Fruit fly (Drosophila melanogaster) whole organism, prepupa: ENCODE measurements around the gene Nep5.

Experiments
- Blimp-1 ChIP-seq: fragments of 200-800 bp; sonication (Bioruptor generic); optimal IDR thresholded peaks from 3 replicates; lab custom pipeline; 2017; ENCODE audit warnings: missing biosample characterization, missing genetic modification characterization, mild to moderate bottlenecking, moderate library complexity, missing genetic modification reagents
- CG10669 ChIP-seq: fragments of 200-800 bp; sonication (Bioruptor generic); optimal IDR thresholded peaks from 3 replicates; lab custom pipeline; 2018; ENCODE audit warnings: missing biosample characterization, mild to moderate bottlenecking, missing genetic modification characterization, moderate library complexity
- CG15336 ChIP-seq: fragments of 200-800 bp; sonication (Bioruptor generic); IDR thresholded peaks from 2 replicates; pipeline ENCODE4 v1.3.6; 2022; ENCODE audit warnings: missing biosample characterization, missing genetic modification characterization
- CG4318 ChIP-seq: fragments of 200-800 bp; sonication (Bioruptor generic); optimal IDR thresholded peaks from 3 replicates; lab custom pipeline; 2017; ENCODE audit warnings: missing biosample characterization, mild to moderate bottlenecking, missing genetic modification characterization
- CG6163 ChIP-seq: fragments of 200-800 bp; sonication (Bioruptor generic); IDR thresholded peaks from 3 replicates; pipeline ENCODE4 v1.3.6; 2022; ENCODE audit warnings: missing biosample characterization, missing genetic modification characterization
- CG6808 ChIP-seq: fragments of 200-800 bp; sonication (Bioruptor generic); optimal IDR thresholded peaks from 3 replicates; lab custom pipeline; 2017; ENCODE audit warnings: missing biosample characterization, missing genetic modification characterization, mild to moderate bottlenecking, moderate library complexity, missing genetic modification reagents
- CG7368 ChIP-seq: fragments of 200-800 bp; sonication (Bioruptor generic); optimal IDR thresholded peaks from 3 replicates; lab custom pipeline; 2016; ENCODE audit warnings: missing biosample characterization, missing genetic modification characterization
- CG8119 ChIP-seq: fragments of 200-800 bp; sonication (Bioruptor generic); IDR thresholded peaks from 3 replicates; pipeline ENCODE4 v1.3.6; 2022; ENCODE audit warnings: missing biosample characterization, missing genetic modification characterization
- CG8319 ChIP-seq: fragments of 200-800 bp; sonication (Bioruptor generic); optimal IDR thresholded peaks from 3 replicates; lab custom pipeline; 2016; ENCODE audit warnings: missing biosample characterization, missing genetic modification characterization
- CG8632 ChIP-seq: fragments of 200-800 bp; sonication (Bioruptor generic); optimal IDR thresholded peaks from 3 replicates; lab custom pipeline; 2016; ENCODE audit warnings: missing biosample characterization, missing genetic modification characterization
- Eip78C ChIP-seq: fragments of 200-800 bp; sonication (Bioruptor generic); peaks from one replicate; lab custom pipeline; 2016; ENCODE audit warnings: missing biosample characterization, missing genetic modification characterization
- Ets21C ChIP-seq: fragments of 200-800 bp; sonication (Bioruptor generic); optimal IDR thresholded peaks from 3 replicates; lab custom pipeline; 2016; ENCODE audit warnings: missing biosample characterization, missing genetic modification characterization
- Ets96B ChIP-seq: fragments of 200-800 bp; optimal IDR thresholded peaks from 2 replicates; lab custom pipeline; 2019; ENCODE audit warnings: missing biosample characterization, mild to moderate bottlenecking, missing genetic modification characterization, moderate library complexity
- Hr38 ChIP-seq: sonication (Bioruptor generic); optimal IDR thresholded peaks from 2 replicates; lab custom pipeline; 2016; ENCODE audit warnings: missing biosample characterization, missing genetic modification characterization
- Hr39 ChIP-seq: fragments of 200-800 bp; sonication (Bioruptor generic); optimal IDR thresholded peaks from 2 replicates; lab custom pipeline; 2016; ENCODE audit warnings: missing biosample characterization, missing genetic modification characterization
- Hr4 ChIP-seq: fragments of 200-800 bp; sonication (Bioruptor generic); optimal IDR thresholded peaks from 3 replicates; lab custom pipeline; 2016; ENCODE audit warnings: missing biosample characterization, missing genetic modification characterization
- Lpt ChIP-seq: fragments of 200-800 bp; sonication (Bioruptor generic); optimal IDR thresholded peaks from 3 replicates; lab custom pipeline; 2016; ENCODE audit warnings: missing biosample characterization, missing genetic modification characterization
- Met ChIP-seq: fragments of 200-800 bp; sonication (Bioruptor generic); optimal IDR thresholded peaks from 3 replicates; lab custom pipeline; 2016; ENCODE audit warnings: missing biosample characterization, missing genetic modification characterization
- Sox102F ChIP-seq: fragments of 200-800 bp; sonication (Bioruptor generic); optimal IDR thresholded peaks from 2 replicates; lab custom pipeline; 2016; ENCODE audit warnings: missing biosample characterization, mild to moderate bottlenecking, missing genetic modification characterization
- Sox14 ChIP-seq: fragments of 200-800 bp; sonication (Bioruptor generic); optimal IDR thresholded peaks from 3 replicates; lab custom pipeline; 2016; ENCODE audit warnings: missing biosample characterization, missing genetic modification characterization
- achi ChIP-seq: fragments of 200-800 bp; sonication (Bioruptor generic); optimal IDR thresholded peaks from 3 replicates; lab custom pipeline; 2016; ENCODE audit warnings: missing biosample characterization, missing genetic modification characterization
- acj6 ChIP-seq: fragments of 200-800 bp; sonication (Bioruptor generic); optimal IDR thresholded peaks from 3 replicates; lab custom pipeline; 2016; ENCODE audit warnings: missing biosample characterization, missing genetic modification characterization
- cyc ChIP-seq: fragments of 200-800 bp; sonication (Bioruptor generic); optimal IDR thresholded peaks from 3 replicates; lab custom pipeline; 2016; ENCODE audit warnings: missing biosample characterization, missing genetic modification characterization
- dac ChIP-seq: fragments of 200-800 bp; sonication (Bioruptor generic); optimal IDR thresholded peaks from 2 replicates; lab custom pipeline; 2017; ENCODE audit warnings: missing biosample characterization, mild to moderate bottlenecking, missing genetic modification characterization
- dsx ChIP-seq: fragments of 200-800 bp; optimal IDR thresholded peaks from 3 replicates; lab custom pipeline; 2019; ENCODE audit warnings: missing biosample characterization, mild to moderate bottlenecking, missing genetic modification characterization, moderate library complexity; ENCODE audit not compliant: poor library complexity, severe bottlenecking
- esn ChIP-seq: fragments of 200-800 bp; sonication (Bioruptor generic); optimal IDR thresholded peaks from 2 replicates; lab custom pipeline; 2016; ENCODE audit warnings: missing biosample characterization, mild to moderate bottlenecking, missing genetic modification characterization, moderate library complexity
- lz ChIP-seq: fragments of 200-800 bp; sonication (Bioruptor generic); optimal IDR thresholded peaks from 3 replicates; lab custom pipeline; 2016; ENCODE audit warnings: missing biosample characterization, missing genetic modification characterization
- pdm3 ChIP-seq: fragments of 200-800 bp; sonication (Bioruptor generic); optimal IDR thresholded peaks from 3 replicates; lab custom pipeline; 2016; ENCODE audit warnings: missing biosample characterization, missing genetic modification characterization
- salr ChIP-seq, 2 experiments: fragments of 200-800 bp; sonication (Bioruptor generic); optimal IDR thresholded peaks; 3 replicates each; lab custom pipeline; 2016 to 2018; ENCODE audit warnings: missing biosample characterization in 2 of 2, missing genetic modification characterization in 2 of 2, mild to moderate bottlenecking in 1 of 2
- ss ChIP-seq, 2 experiments: fragments of 200-800 bp; sonication (Bioruptor generic); optimal IDR thresholded peaks; 2 replicates in 1 of 2; 3 replicates in 1 of 2; lab custom pipeline; 2017 to 2018; ENCODE audit warnings: mild to moderate bottlenecking in 2 of 2, missing biosample characterization in 2 of 2, missing genetic modification characterization in 2 of 2, moderate library complexity in 1 of 2
- svp ChIP-seq: fragments of 200-800 bp; sonication (Bioruptor generic); peaks from one replicate; lab custom pipeline; 2016; ENCODE audit warnings: missing biosample characterization, missing genetic modification characterization
- vri ChIP-seq: fragments of 200-800 bp; sonication (Bioruptor generic); optimal IDR thresholded peaks from 3 replicates; lab custom pipeline; 2016; ENCODE audit warnings: missing biosample characterization, mild to moderate bottlenecking, missing genetic modification characterization

The Nep5 gene

DNA sequence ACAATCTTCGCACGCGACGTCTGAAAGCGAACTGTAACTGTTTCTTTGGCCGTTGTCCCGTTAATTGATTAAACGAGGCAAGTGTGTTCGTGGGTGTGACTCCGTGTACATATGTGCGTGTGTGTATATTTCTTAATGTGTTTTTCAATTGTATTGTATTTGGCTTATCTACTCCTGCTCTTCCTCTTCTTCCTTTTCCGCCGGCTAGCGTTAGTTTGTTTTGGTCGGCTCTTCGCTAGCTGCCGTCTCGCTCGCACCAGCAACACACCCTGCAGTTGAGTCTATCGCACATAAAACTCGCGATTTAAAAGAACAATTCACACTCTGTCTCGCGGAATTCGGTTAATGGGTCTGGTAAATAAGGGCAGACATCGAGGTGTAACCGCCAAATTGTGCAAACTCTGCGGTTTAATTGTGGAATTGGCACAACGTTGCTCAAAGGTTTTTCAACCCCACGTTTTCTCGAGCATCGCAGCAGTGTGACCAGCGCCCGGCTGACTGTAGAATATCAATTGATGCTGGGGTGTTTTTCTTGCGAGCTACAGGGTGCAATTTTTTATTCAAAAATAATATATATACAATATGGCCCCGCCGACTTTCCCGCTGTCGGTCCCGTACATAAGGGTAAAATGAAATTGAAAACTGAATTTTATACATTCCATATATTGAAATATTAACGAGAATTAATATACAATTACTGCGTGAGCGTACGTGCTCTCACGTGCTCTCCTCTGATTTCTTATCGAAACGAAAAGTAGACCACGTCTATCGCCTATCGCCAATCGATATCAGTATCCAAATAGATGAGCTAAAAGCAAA, 48.0 kb upstream of the Nep5 start, which contains the start of the genes gb and CG5815 (continued):
- TF ChIP-seq dsx (GFP tag; lab: Kevin White, UChicago) (no peak), CG7368 (peak; percentile 71), CG8119 (GFP tag; lab: Robert Waterston, UW) (peak; percentile 84), CG10669 (GFP tag; lab: Kevin White, UChicago) (no peak), cyc (GFP tag; lab: Kevin White, UChicago) (peak; percentile 88), Hr4 (GFP tag; lab: Kevin White, UChicago) (peak; percentile 92), Lpt (peak; percentile 82), Met (GFP tag; lab: Kevin White, UChicago) (no peak), CG8632 (GFP tag; lab: Kevin White, UChicago) (peak; percentile 82), Hr38 (GFP tag; lab: Kevin White, UChicago) (no peak), achi (no peak), CG15336 (GFP tag; lab: Robert Waterston, UW) (peak; percentile 81), CG6808 (GFP tag; lab: Kevin White, UChicago) (no peak), Sox14 (GFP tag; lab: Kevin White, UChicago) (peak; percentile 90)

DNA sequence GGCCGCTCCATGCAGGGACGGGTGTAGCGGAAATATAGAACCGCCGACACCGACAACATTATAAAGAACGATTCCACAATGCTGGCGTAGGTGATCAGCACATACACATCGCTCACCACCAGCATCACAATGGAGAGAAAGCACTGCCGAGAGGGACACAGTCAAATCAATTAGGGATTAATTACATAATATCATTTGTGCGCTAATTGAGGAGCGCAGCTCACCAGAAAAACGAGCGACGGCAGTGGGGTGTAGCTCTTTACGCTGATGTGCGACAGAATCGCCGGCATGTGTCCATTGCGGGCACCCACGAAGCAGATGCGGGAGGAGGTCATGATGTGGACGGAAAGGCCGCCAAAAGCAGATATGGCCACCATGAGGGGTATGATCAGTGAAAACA, 45.5 kb upstream of the Nep5 start:
- TF ChIP-seq vri = peak; percentile 14
- peak; percentile 65 for TF ChIP-seq svp
- TF ChIP-seq Hr39 (GFP tag; lab: Kevin White, UChicago) = no peak
- no peak for TF ChIP-seq Ets21C (GFP tag; lab: Kevin White, UChicago)
- no peak for TF ChIP-seq Ets96B
- TF ChIP-seq, all 60 proteins: peak for 2

DNA sequence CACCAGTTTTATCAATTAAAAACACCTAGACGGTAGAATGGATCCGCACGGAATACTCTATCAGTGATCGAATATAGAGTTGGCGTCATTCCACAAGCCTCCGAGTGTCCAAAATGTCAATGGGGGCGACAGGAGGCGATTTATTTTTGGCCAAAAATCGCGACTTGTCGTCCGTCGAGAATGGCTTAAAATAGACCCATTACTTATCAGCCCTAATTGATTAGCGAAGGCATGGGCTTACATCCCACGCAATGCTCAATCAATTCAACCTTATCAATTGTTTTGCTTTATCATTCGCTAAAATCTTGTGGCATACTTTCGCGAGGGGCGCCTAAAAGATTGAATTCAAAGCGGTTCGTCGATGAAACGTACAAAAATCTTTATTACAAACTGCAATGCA, 44.1 kb upstream of the Nep5 start:
- TF ChIP-seq Eip78C (GFP tag; lab: Kevin White, UChicago) (no peak), pdm3 (GFP tag; lab: Kevin White, UChicago) (no peak), CG8119 (GFP tag; lab: Robert Waterston, UW) (no peak), CG8319 (GFP tag; lab: Kevin White, UChicago) (no peak), lz (GFP tag; lab: Kevin White, UChicago) (no peak), Sox102F (GFP tag; lab: Kevin White, UChicago) (no peak), CG15336 (GFP tag; lab: Robert Waterston, UW) (no peak), ss (GFP tag; optimal IDR thresholded peaks at IDR 0.05; lab: Kevin White, UChicago) (no peak)

dm6 chr3R:27106134-27106694, 42.2 kb upstream of the Nep5 start, which contains the start of gene CAH9:
Gene CAH9, minus strand, starts transcription at chr3R:27106184.
- TF ChIP-seq ss (GFP tag; optimal IDR thresholded peaks at IDR 0.05; lab: Kevin White, UChicago) = no peak
- TF ChIP-seq acj6 (GFP tag; lab: Kevin White, UChicago) = no peak
- no peak for TF ChIP-seq Lpt
- TF ChIP-seq CG6163 (GFP tag; lab: Robert Waterston, UW) = no peak
- no peak for TF ChIP-seq CG8119 (GFP tag; lab: Robert Waterston, UW)
- TF ChIP-seq dsx (GFP tag; lab: Kevin White, UChicago) = no peak
- TF ChIP-seq CG4318 = no peak
- no peak for TF ChIP-seq Ets21C (GFP tag; lab: Kevin White, UChicago)
- TF ChIP-seq Blimp-1 (GFP tag; lab: Kevin White, UChicago) = no peak
- TF ChIP-seq esn = no peak
- no peak for TF ChIP-seq svp
- no peak for TF ChIP-seq dac (GFP tag; lab: Kevin White, UChicago)
- TF ChIP-seq CG15336 (GFP tag; lab: Robert Waterston, UW) = no peak
- no peak for TF ChIP-seq Sox14 (GFP tag; lab: Kevin White, UChicago)
- no peak for TF ChIP-seq salr (GFP tag; optimal IDR thresholded peaks at IDR 0.05; lab: Kevin White, UChicago)
- TF ChIP-seq Eip78C (GFP tag; lab: Kevin White, UChicago) = no peak
